Worm (Caenorhabditis elegans) whole organism, young adult: ENCODE results near the gene cng-3.

ENCODE experiments used
- C06A6.2 ChIP-seq: fragments of 200-800 bp; sonication (Bioruptor generic); conservative IDR thresholded peaks from 2 replicates; pipeline ENCODE4 v1.3.6; 2022; ENCODE audit warnings: missing genetic modification characterization, missing compliant biosample characterization
- F10E7.11 ChIP-seq: sonication (generic microtip); optimal IDR thresholded peaks from 2 replicates; lab custom pipeline; 2017; ENCODE audit warnings: mild to moderate bottlenecking, missing genetic modification characterization, moderate library complexity, missing compliant biosample characterization
- F33H1.4 ChIP-seq: fragments of 200-800 bp; sonication (Bioruptor generic); IDR thresholded peaks from 2 replicates; pipeline ENCODE4 v1.3.6; 2022; ENCODE audit warnings: missing genetic modification reagents, missing genetic modification characterization, missing compliant biosample characterization
- F37B4.10 ChIP-seq: fragments of 200-800 bp; sonication (Bioruptor generic); IDR thresholded peaks from 2 replicates; pipeline ENCODE4 v1.3.6; 2022; ENCODE audit warnings: missing genetic modification characterization, missing compliant biosample characterization
- F49E8.2 ChIP-seq: sonication (generic microtip); optimal IDR thresholded peaks from 3 replicates; lab custom pipeline; 2017; ENCODE audit warnings: missing genetic modification characterization, mild to moderate bottlenecking, missing compliant biosample characterization, antibody characterized with exemption, moderate library complexity; ENCODE audit not compliant: insufficient read depth
- attf-6 ChIP-seq: fragments of 200-800 bp; sonication (Bioruptor generic); IDR thresholded peaks from 2 replicates; pipeline ENCODE4 v1.3.6; 2022; ENCODE audit warnings: missing genetic modification reagents, missing genetic modification characterization, missing compliant biosample characterization
- let-607 ChIP-seq, 2 experiments: fragments of 200-800 bp in 1 of 2; sonication (Bioruptor generic) in 1 of 2; sonication (generic microtip) in 1 of 2; optimal IDR thresholded peaks; 2 replicates each; lab custom pipeline; 2016 to 2018; ENCODE audit warnings: mild to moderate bottlenecking in 2 of 2, missing compliant biosample characterization in 2 of 2, missing genetic modification characterization in 2 of 2, moderate library complexity in 2 of 2, missing genotype in 1 of 2
- madf-6 ChIP-seq: fragments of 200-800 bp; sonication (Bioruptor generic); IDR thresholded peaks from 2 replicates; pipeline ENCODE4 v1.3.6; 2022; ENCODE audit warnings: missing genetic modification reagents, missing genetic modification characterization, missing compliant biosample characterization
- nhr-80 ChIP-seq: sonication (generic microtip); optimal IDR thresholded peaks from 2 replicates; lab custom pipeline; 2016; ENCODE audit warnings: missing genetic modification characterization, missing compliant biosample characterization
- rcor-1 ChIP-seq: fragments of 200-800 bp; sonication (Bioruptor generic); IDR thresholded peaks from 2 replicates; pipeline ENCODE4 v1.3.6; 2022; ENCODE audit warnings: missing genetic modification reagents, missing genetic modification characterization, missing compliant biosample characterization
- unc-62 ChIP-seq: fragments of 150-350 bp; optimal IDR thresholded peaks from 2 replicates; lab custom pipeline; 2014; ENCODE audit warnings: missing biosample characterization, missing genetic modification reagents, missing genetic modification characterization
- ztf-6 ChIP-seq: fragments of 200-800 bp; sonication (Bioruptor generic); IDR thresholded peaks from 2 replicates; pipeline ENCODE4 v1.3.6; 2022; ENCODE audit warnings: missing genetic modification reagents, missing genetic modification characterization, missing compliant biosample characterization

DNA sequence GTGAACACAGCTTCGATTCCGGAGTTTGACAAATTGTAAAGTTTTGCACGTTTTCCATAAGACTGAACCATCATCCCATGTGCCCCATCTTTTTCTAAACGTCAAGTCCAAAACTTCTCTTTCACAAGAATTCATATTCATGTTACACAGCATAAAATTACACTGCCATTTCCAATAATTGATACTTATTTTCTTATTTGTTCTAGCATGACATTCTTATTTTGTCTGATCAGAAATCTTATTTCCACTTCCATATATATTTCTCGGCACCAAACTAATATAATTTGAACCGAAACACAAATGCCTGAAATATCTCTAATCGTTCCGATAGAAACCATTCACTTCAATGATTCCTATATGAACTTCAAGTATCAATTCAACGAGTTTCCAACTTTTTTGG, 5.1 kb upstream of the cng-3 start, which contains the start of gene sru-2:
- no peak for TF ChIP-seq unc-62 (GFP tag; lab: Kevin White, UChicago)
- no peak for TF ChIP-seq C06A6.2 (GFP tag; lab: Robert Waterston, UW)
- no peak for TF ChIP-seq F37B4.10
- no peak for TF ChIP-seq attf-6
- TF ChIP-seq let-607 (tag; optimal IDR thresholded peaks at IDR 0.05; lab: Kevin White, UChicago): no peak
- no peak for TF ChIP-seq F33H1.4 (GFP tag; lab: Robert Waterston, UW)
- TF ChIP-seq nhr-80 (tag; lab: Kevin White, UChicago): no peak
- TF ChIP-seq F49E8.2 (tag; lab: Kevin White, UChicago): no peak
- no peak for TF ChIP-seq rcor-1 (GFP tag; lab: Robert Waterston, UW)
- TF ChIP-seq ztf-6: no peak
- TF ChIP-seq F10E7.11 (tag; lab: Kevin White, UChicago): no peak
- TF ChIP-seq madf-6 (GFP tag; lab: Robert Waterston, UW): no peak
